Fruit fly (Drosophila melanogaster) whole organism, prepupa: Measurements from ENCODE around the gene run.

Experiments used
- CG11294 ChIP-seq: fragments of 200-800 bp; sonication (Bioruptor generic); IDR thresholded peaks from 2 replicates; pipeline ENCODE4 v1.3.6; 2022; ENCODE audit warnings: missing biosample characterization, missing genetic modification characterization
- CG3032 ChIP-seq: fragments of 200-800 bp; optimal IDR thresholded peaks from 2 replicates; lab custom pipeline; 2019; ENCODE audit warnings: missing biosample characterization, mild to moderate bottlenecking, missing genetic modification characterization, moderate library complexity
- CG6792 ChIP-seq: fragments of 200-800 bp; sonication (Bioruptor generic); optimal IDR thresholded peaks from 3 replicates; lab custom pipeline; 2016; ENCODE audit warnings: missing biosample characterization, missing genetic modification characterization
- CG7368 ChIP-seq: fragments of 200-800 bp; sonication (Bioruptor generic); optimal IDR thresholded peaks from 3 replicates; lab custom pipeline; 2016; ENCODE audit warnings: missing biosample characterization, missing genetic modification characterization
- CG9139 ChIP-seq: fragments of 200-800 bp; sonication (Bioruptor generic); optimal IDR thresholded peaks from 3 replicates; lab custom pipeline; 2017; ENCODE audit warnings: missing biosample characterization, mild to moderate bottlenecking, missing genetic modification characterization
- Eip75B ChIP-seq: fragments of 200-800 bp; sonication (Bioruptor generic); optimal IDR thresholded peaks from 3 replicates; lab custom pipeline; 2016; ENCODE audit warnings: missing biosample characterization, missing genetic modification characterization
- Eip93F ChIP-seq: fragments of 200-800 bp; sonication (Bioruptor generic); optimal IDR thresholded peaks from 2 replicates; lab custom pipeline; 2016; ENCODE audit warnings: missing biosample characterization, mild to moderate bottlenecking, missing genetic modification characterization
- Sox15 ChIP-seq: fragments of 200-800 bp; sonication (Bioruptor generic); optimal IDR thresholded peaks from 3 replicates; lab custom pipeline; 2016; ENCODE audit warnings: missing biosample characterization, missing genetic modification characterization
- dsx ChIP-seq: fragments of 200-800 bp; optimal IDR thresholded peaks from 3 replicates; lab custom pipeline; 2019; ENCODE audit warnings: missing biosample characterization, mild to moderate bottlenecking, missing genetic modification characterization, moderate library complexity; ENCODE audit not compliant: poor library complexity, severe bottlenecking
- svp ChIP-seq: fragments of 200-800 bp; sonication (Bioruptor generic); peaks from one replicate; lab custom pipeline; 2016; ENCODE audit warnings: missing biosample characterization, missing genetic modification characterization

dm6 chrX:20643385-20643784, 47.1 kb upstream of the run start:
- TF ChIP-seq CG11294 (GFP tag; lab: Robert Waterston, UW): no peak
- TF ChIP-seq CG9139: no peak
- TF ChIP-seq CG6792 (GFP tag; lab: Kevin White, UChicago): no peak
- TF ChIP-seq Eip75B (GFP tag; lab: Kevin White, UChicago): no peak
- no peak for TF ChIP-seq dsx (GFP tag; lab: Kevin White, UChicago)
- TF ChIP-seq CG3032 (tag; lab: Kevin White, UChicago): no peak
- TF ChIP-seq Eip93F: no peak
- TF ChIP-seq CG7368 (GFP tag; lab: Kevin White, UChicago): no peak
- no peak for TF ChIP-seq Sox15
- no peak for TF ChIP-seq svp
